Worm (Caenorhabditis elegans) whole organism, L4/young adult: Measurements from ENCODE around the gene Y116A8C.10.
"Not testable (repeated sequence)": the region's sequence is repeated elsewhere in the genome, so short reads cannot be mapped to it uniquely, and the experiment has no call there.

Experiments used
- dao-5 ChIP-seq: sonication (generic microtip); optimal IDR thresholded peaks from 2 replicates; lab custom pipeline; 2016; ENCODE audit warnings: missing genotype, missing genetic modification characterization, moderate library complexity, missing compliant biosample characterization
- him-1 ChIP-seq: sonication (generic microtip); optimal IDR thresholded peaks from 2 replicates; lab custom pipeline; 2016; ENCODE audit warnings: missing genotype, missing genetic modification reagents, missing genetic modification characterization, missing compliant biosample characterization

DNA sequence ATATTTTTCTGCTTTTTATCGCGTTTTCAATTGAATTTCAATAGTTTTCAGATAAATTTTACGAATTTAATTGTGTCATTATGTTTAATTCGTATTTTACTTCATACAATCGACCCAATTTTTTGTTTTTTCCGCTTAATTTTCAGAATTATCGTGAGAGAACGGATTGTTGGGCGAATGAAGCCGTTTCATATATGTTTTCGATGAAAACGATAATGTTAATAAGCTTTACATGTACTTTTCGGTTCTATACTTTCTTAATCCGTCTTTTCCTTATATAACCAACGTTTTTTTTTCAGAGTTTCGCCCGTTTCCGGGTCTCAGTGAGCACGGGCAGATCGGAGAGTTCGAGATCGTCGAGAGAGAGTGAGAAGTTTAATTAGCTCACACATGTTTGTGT is 43.6 kb downstream of the Y116A8C.10 start, which contains the start of gene T06A10.2:
- TF ChIP-seq dao-5; him-1 (tag; lab: Kevin White, UChicago): not testable (repeated sequence)
